Comparison of ENCODE assay signal across 4 fruit fly cellular contexts in genomic region chr3R:9931662-9932061, dm6.
TF ChIP-seq lines count a peak whose summit lies in the region.

No protein-coding gene starts in this region.

- no peak for TF ChIP-seq CTCF in whole organism, embryonic (GFP tag; optimal IDR thresholded peaks at IDR 0.05; lab: Kevin White, UChicago)

TF ChIP-seq in whole organism, adult, 20 proteins besides CTCF, POLR2A, EP300 and RAD21:
- TF ChIP-seq CG33017 (tag; optimal IDR thresholded peaks at IDR 0.05; lab: Kevin White, UChicago) = no peak
- TF ChIP-seq CG7101 (tag; optimal IDR thresholded peaks at IDR 0.05; lab: Kevin White, UChicago) = no peak
- peak; percentile 69 for TF ChIP-seq kay (GFP tag; lab: Kevin White, UChicago; ENCODE audit: borderline replicate concordance)
- no peak for TF ChIP-seq Hr96 (GFP tag; optimal IDR thresholded peaks at IDR 0.05; lab: Kevin White, UChicago)
- no peak for TF ChIP-seq ovo (GFP tag; optimal IDR thresholded peaks at IDR 0.05; lab: Kevin White, UChicago)
- TF ChIP-seq Crg-1 (GFP tag; optimal IDR thresholded peaks at IDR 0.05; lab: Kevin White, UChicago) = no peak
- no peak for TF ChIP-seq CG7045 (GFP tag; optimal IDR thresholded peaks at IDR 0.05; lab: Kevin White, UChicago)
- TF ChIP-seq cnc (optimal IDR thresholded peaks at IDR 0.05; lab: Kevin White, UChicago) = no peak
- peak; percentile 42 for TF ChIP-seq Mnt (GFP tag; optimal IDR thresholded peaks at IDR 0.05; lab: Kevin White, UChicago)
- TF ChIP-seq toe (GFP tag; optimal IDR thresholded peaks at IDR 0.05; lab: Kevin White, UChicago) = no peak
- peak; percentile 7 for TF ChIP-seq tj (GFP tag; optimal IDR thresholded peaks at IDR 0.05; lab: Kevin White, UChicago)
- no peak for TF ChIP-seq CG5204 (GFP tag; optimal IDR thresholded peaks at IDR 0.05; lab: Kevin White, UChicago)
- TF ChIP-seq CG12768 (GFP tag; optimal IDR thresholded peaks at IDR 0.05; lab: Kevin White, UChicago) = no peak
- no peak for TF ChIP-seq CG11617 (GFP tag; optimal IDR thresholded peaks at IDR 0.05; lab: Kevin White, UChicago)
- TF ChIP-seq cic (GFP tag; optimal IDR thresholded peaks at IDR 0.05; lab: Kevin White, UChicago) = no peak
- TF ChIP-seq CG1620 (GFP tag; optimal IDR thresholded peaks at IDR 0.05; lab: Kevin White, UChicago) = no peak
- no peak for TF ChIP-seq pad (GFP tag; optimal IDR thresholded peaks at IDR 0.05; lab: Kevin White, UChicago)
- peak; percentile 15 for TF ChIP-seq Clk (GFP tag; optimal IDR thresholded peaks at IDR 0.05; lab: Kevin White, UChicago)
- TF ChIP-seq bab1 (GFP tag; optimal IDR thresholded peaks at IDR 0.05; lab: Kevin White, UChicago) = no peak
- no peak for TF ChIP-seq CG14711 (tag; optimal IDR thresholded peaks at IDR 0.05; lab: Kevin White, UChicago)

TF ChIP-seq in whole organism, embryonic, 481 proteins besides CTCF, POLR2A, EP300 and RAD21:
- TF ChIP-seq chinmo (GFP tag; IDR thresholded peaks at IDR 0.05; lab: Robert Waterston, UW; ENCODE audit: partially characterized antibody) (0 out of 4 replicates have a peak, but pooled peaks have one; percentile 13), slbo (GFP tag; IDR thresholded peaks at IDR 0.05; lab: Robert Waterston, UW) (peak; percentile 37; the same call in 1 of the 2 replicates), Med (GFP tag; lab: Kevin White, UChicago) (peak; percentile 67), CG9932 (GFP tag; IDR thresholded peaks at IDR 0.05; lab: Robert Waterston, UW) (0 out of 2 replicates have a peak, but pooled peaks have one; percentile 5), CG1647 (GFP tag; optimal IDR thresholded peaks at IDR 0.05; lab: Kevin White, UChicago) (no peak), CG6272 (GFP tag; IDR thresholded peaks at IDR 0.05; lab: Robert Waterston, UW) (no peak)

TF ChIP-seq in whole organism, prepupa, 60 proteins besides CTCF, POLR2A, EP300 and RAD21:
- TF ChIP-seq lz (GFP tag; optimal IDR thresholded peaks at IDR 0.05; lab: Kevin White, UChicago) (no peak), CG6163 (GFP tag; IDR thresholded peaks at IDR 0.05; lab: Robert Waterston, UW) (0 out of 3 replicates have a peak, but pooled peaks have one; percentile 8), CG9139 (GFP tag; optimal IDR thresholded peaks at IDR 0.05; lab: Kevin White, UChicago) (no peak), Eip78C (GFP tag; lab: Kevin White, UChicago) (no peak), CG10631 (GFP tag; optimal IDR thresholded peaks at IDR 0.05; lab: Kevin White, UChicago) (no peak)
TF ChIP-seq in whole organism, prepupa: peak in this region for 1.

TF ChIP-seq in whole organism, pupa, 21 proteins besides CTCF, POLR2A, EP300 and RAD21:
- TF ChIP-seq CG10348 (GFP tag; IDR thresholded peaks at IDR 0.05; lab: Robert Waterston, UW) (no peak), Ets98B (GFP tag; IDR thresholded peaks at IDR 0.05; lab: Robert Waterston, UW) (peak; percentile 11), Pif1B (GFP tag; optimal IDR thresholded peaks at IDR 0.05; lab: Kevin White, UChicago) (no peak), CG9948 (tag; optimal IDR thresholded peaks at IDR 0.05; lab: Kevin White, UChicago) (no peak), D1 (tag; optimal IDR thresholded peaks at IDR 0.05; lab: Kevin White, UChicago) (no peak), CG4496 (GFP tag; IDR thresholded peaks at IDR 0.05; lab: Robert Waterston, UW) (0 out of 3 replicates have a peak, but pooled peaks have one; percentile 38), CG32121 (GFP tag; IDR thresholded peaks at IDR 0.05; lab: Robert Waterston, UW) (no peak), CG13204 (GFP tag; optimal IDR thresholded peaks at IDR 0.05; lab: Kevin White, UChicago) (no peak), CG14655 (GFP tag; optimal IDR thresholded peaks at IDR 0.05; lab: Kevin White, UChicago) (no peak), CG12605 (GFP tag; IDR thresholded peaks at IDR 0.05; lab: Robert Waterston, UW) (peak; percentile 48; the same call in 1 of the 2 replicates), gl (tag; optimal IDR thresholded peaks at IDR 0.05; lab: Kevin White, UChicago) (no peak), rn (GFP tag; IDR thresholded peaks at IDR 0.05; lab: Robert Waterston, UW) (no peak), CG15710 (tag; optimal IDR thresholded peaks at IDR 0.05; lab: Kevin White, UChicago) (no peak), CG8301 (tag; optimal IDR thresholded peaks at IDR 0.05; lab: Kevin White, UChicago) (no peak), fd96Ca (GFP tag; IDR thresholded peaks at IDR 0.05; lab: Robert Waterston, UW) (peak; percentile 70), CG17806 (tag; optimal IDR thresholded peaks at IDR 0.05; lab: Kevin White, UChicago) (no peak), Snoo (tag; optimal IDR thresholded peaks at IDR 0.05; lab: Kevin White, UChicago) (no peak)
